Worm (Caenorhabditis elegans): ENCODE results near the gene cebp-1.

- TF ChIP-seq hlh-26 (GFP tag; conservative IDR thresholded peaks at IDR 0.05) (no peak), dpl-1 (GFP tag; optimal IDR thresholded peaks at IDR 0.05) (no peak), him-1 (tag; optimal IDR thresholded peaks at IDR 0.05) (no peak), aptf-2 (GFP tag; conservative IDR thresholded peaks at IDR 0.05) (no peak), chd-7 (tag; optimal IDR thresholded peaks at IDR 0.05) (no peak), ztf-22 (GFP tag; optimal IDR thresholded peaks at IDR 0.05) (no peak), T26A5.8 (tag; optimal IDR thresholded peaks at IDR 0.05) (no peak), nfya-1 (tag; optimal IDR thresholded peaks at IDR 0.05; ENCODE audit: borderline replicate concordance, insufficient read depth) (no peak)
Measured at ce11 chrX:1456350-1457080, 2.8 kb upstream of the cebp-1 start.
